Fruit fly (Drosophila melanogaster) whole organism, embryonic: ENCODE results near the gene CG13306.

Experiments used
- Aef1 ChIP-seq: fragments of 200-800 bp; sonication (Bioruptor generic); IDR thresholded peaks from 3 replicates; pipeline ENCODE4 v1.3.6; 2022; ENCODE audit warnings: missing biosample characterization, missing genetic modification characterization
- Blimp-1 ChIP-seq: fragments of 200-800 bp; sonication (Bioruptor generic); optimal IDR thresholded peaks from 3 replicates; lab custom pipeline; 2018; ENCODE audit warnings: missing biosample characterization, missing genetic modification characterization, mild to moderate bottlenecking, moderate library complexity, missing genetic modification reagents
- CG10147 ChIP-seq: fragments of 200-800 bp; sonication (Bioruptor generic); optimal IDR thresholded peaks from 2 replicates; lab custom pipeline; 2019; ENCODE audit warnings: missing biosample characterization, mild to moderate bottlenecking, missing genetic modification characterization, moderate library complexity
- CG10267 ChIP-seq: fragments of 200-800 bp; sonication (Bioruptor generic); optimal IDR thresholded peaks from 2 replicates; lab custom pipeline; 2018; ENCODE audit warnings: missing biosample characterization, mild to moderate bottlenecking, missing genetic modification characterization, moderate library complexity
- CG12155 ChIP-seq: fragments of 200-800 bp; sonication (Bioruptor generic); optimal IDR thresholded peaks from 3 replicates; lab custom pipeline; 2016; ENCODE audit warnings: missing biosample characterization, missing genetic modification characterization
- CG12942 ChIP-seq: fragments of 200-800 bp; sonication (Bioruptor generic); optimal IDR thresholded peaks from 3 replicates; lab custom pipeline; 2016; ENCODE audit warnings: missing biosample characterization, missing genetic modification characterization
- CG13424 ChIP-seq: fragments of 200-800 bp; sonication (Bioruptor generic); optimal IDR thresholded peaks from 2 replicates; lab custom pipeline; 2019; ENCODE audit warnings: missing biosample characterization, mild to moderate bottlenecking, missing genetic modification characterization, moderate library complexity
- CG14441 ChIP-seq: fragments of 200-800 bp; sonication (Bioruptor generic); IDR thresholded peaks from 2 replicates; pipeline ENCODE4 v1.3.6; 2022; ENCODE audit warnings: missing biosample characterization, missing genetic modification characterization
- CG17568 ChIP-seq: fragments of 200-800 bp; sonication (Bioruptor generic); optimal IDR thresholded peaks from 2 replicates; lab custom pipeline; 2018; ENCODE audit warnings: missing biosample characterization, mild to moderate bottlenecking, missing genetic modification characterization, moderate library complexity
- CG18262 ChIP-seq: fragments of 200-800 bp; optimal IDR thresholded peaks from 3 replicates; lab custom pipeline; 2019; ENCODE audit warnings: missing biosample characterization, mild to moderate bottlenecking, missing genetic modification characterization, moderate library complexity
- CG18599 ChIP-seq: fragments of 200-800 bp; sonication (Bioruptor generic); optimal IDR thresholded peaks from 3 replicates; lab custom pipeline; 2017; ENCODE audit warnings: missing biosample characterization, missing genetic modification characterization, mild to moderate bottlenecking, moderate library complexity, missing genetic modification reagents
- CG30431 ChIP-seq: fragments of 200-800 bp; sonication (Bioruptor generic); optimal IDR thresholded peaks from 2 replicates; lab custom pipeline; 2017; ENCODE audit warnings: missing biosample characterization, missing genetic modification characterization
- CG31224 ChIP-seq: fragments of 200-800 bp; sonication (Bioruptor generic); IDR thresholded peaks from 2 replicates; pipeline ENCODE4 v1.3.6; 2022; ENCODE audit warnings: missing biosample characterization, missing genetic modification characterization
- CG3847 ChIP-seq: fragments of 200-800 bp; sonication (Bioruptor generic); IDR thresholded peaks from 2 replicates; pipeline ENCODE4 v1.3.6; 2022; ENCODE audit warnings: missing biosample characterization, missing genetic modification characterization
- CG3995 ChIP-seq: fragments of 200-800 bp; sonication (Bioruptor generic); optimal IDR thresholded peaks from 3 replicates; lab custom pipeline; 2016; ENCODE audit warnings: missing biosample characterization, missing genetic modification characterization
- CG4730 ChIP-seq: fragments of 200-800 bp; sonication (Bioruptor generic); IDR thresholded peaks from 2 replicates; pipeline ENCODE4 v1.3.6; 2022; ENCODE audit warnings: missing biosample characterization, missing genetic modification characterization
- CG5180 ChIP-seq: fragments of 200-800 bp; sonication (Bioruptor generic); optimal IDR thresholded peaks from 3 replicates; lab custom pipeline; 2017; ENCODE audit warnings: missing biosample characterization, missing genetic modification characterization, mild to moderate bottlenecking, moderate library complexity, missing genetic modification reagents
- CG7357 ChIP-seq: fragments of 200-800 bp; sonication (Bioruptor generic); IDR thresholded peaks from 3 replicates; pipeline ENCODE4 v1.3.6; 2022; ENCODE audit warnings: missing biosample characterization, missing genetic modification characterization
- CG7786 ChIP-seq: fragments of 200-800 bp; sonication (Bioruptor generic); optimal IDR thresholded peaks from 2 replicates; lab custom pipeline; 2016; ENCODE audit warnings: missing biosample characterization, missing genetic modification characterization
- CG9932 ChIP-seq: fragments of 200-800 bp; sonication (Bioruptor generic); IDR thresholded peaks from 2 replicates; pipeline ENCODE4 v1.3.6; 2022; ENCODE audit warnings: missing biosample characterization, missing genetic modification characterization
- Chrac-16 ChIP-seq: fragments of 200-800 bp; sonication (Bioruptor generic); optimal IDR thresholded peaks from 3 replicates; lab custom pipeline; 2016; ENCODE audit warnings: missing biosample characterization, missing genetic modification characterization
- D19B ChIP-seq: fragments of 200-800 bp; sonication (Bioruptor generic); optimal IDR thresholded peaks from 2 replicates; lab custom pipeline; 2017; ENCODE audit warnings: missing biosample characterization, mild to moderate bottlenecking, missing genetic modification characterization
- Elba2 ChIP-seq: fragments of 200-800 bp; sonication (Bioruptor generic); optimal IDR thresholded peaks from 3 replicates; lab custom pipeline; 2016; ENCODE audit warnings: missing biosample characterization, missing genetic modification characterization
- H2.0 ChIP-seq: fragments of 200-800 bp; sonication (Bioruptor generic); IDR thresholded peaks from 2 replicates; pipeline ENCODE4 v1.3.6; 2022; ENCODE audit warnings: missing biosample characterization, missing genetic modification characterization
- HLH4C ChIP-seq: fragments of 200-800 bp; sonication (Bioruptor generic); IDR thresholded peaks from 3 replicates; pipeline ENCODE4 v1.3.6; 2022; ENCODE audit warnings: missing biosample characterization, missing genetic modification characterization; ENCODE audit not compliant: partially characterized antibody
- Hey ChIP-seq: fragments of 200-800 bp; sonication (Bioruptor generic); optimal IDR thresholded peaks from 3 replicates; lab custom pipeline; 2018; ENCODE audit warnings: missing biosample characterization, mild to moderate bottlenecking, missing genetic modification characterization
- Hmr ChIP-seq: fragments of 200-800 bp; sonication (Bioruptor generic); optimal IDR thresholded peaks from 3 replicates; lab custom pipeline; 2017; ENCODE audit warnings: mild to moderate bottlenecking, missing biosample characterization, missing genetic modification reagents, missing genetic modification characterization
- Hr3 ChIP-seq: fragments of 200-800 bp; sonication (Bioruptor generic); optimal IDR thresholded peaks from 3 replicates; lab custom pipeline; 2016; ENCODE audit warnings: missing biosample characterization, missing genetic modification characterization
- Mad ChIP-seq: fragments of 200-800 bp; sonication (Bioruptor generic); optimal IDR thresholded peaks from 2 replicates; lab custom pipeline; 2016; ENCODE audit warnings: missing biosample characterization, missing genetic modification characterization
- NK7.1 ChIP-seq: fragments of 200-800 bp; sonication (Bioruptor generic); optimal IDR thresholded peaks from 3 replicates; lab custom pipeline; 2016; ENCODE audit warnings: missing biosample characterization, missing genetic modification characterization
- Nf-YB ChIP-seq: fragments of 200-800 bp; sonication (Bioruptor generic); optimal IDR thresholded peaks from 3 replicates; lab custom pipeline; 2019; ENCODE audit warnings: missing biosample characterization, mild to moderate bottlenecking, missing genetic modification characterization, moderate library complexity
- Oli ChIP-seq: fragments of 200-800 bp; sonication (Bioruptor generic); optimal IDR thresholded peaks from 2 replicates; lab custom pipeline; 2018; ENCODE audit warnings: missing biosample characterization, mild to moderate bottlenecking, missing genetic modification characterization, moderate library complexity
- Usf ChIP-seq: fragments of 200-800 bp; sonication (Bioruptor generic); optimal IDR thresholded peaks from 2 replicates; lab custom pipeline; 2017; ENCODE audit warnings: missing genotype, missing biosample characterization, missing genetic modification characterization
- Vsx1 ChIP-seq: fragments of 200-800 bp; sonication (Bioruptor generic); optimal IDR thresholded peaks from 2 replicates; lab custom pipeline; 2017; ENCODE audit warnings: missing biosample characterization, mild to moderate bottlenecking, missing genetic modification characterization, missing genetic modification reagents
- YL-1 ChIP-seq: fragments of 200-800 bp; sonication (Bioruptor generic); optimal IDR thresholded peaks from 3 replicates; lab custom pipeline; 2017; ENCODE audit warnings: missing biosample characterization, mild to moderate bottlenecking, missing genetic modification characterization
- dpn ChIP-seq, 2 experiments: fragments of 200-800 bp; sonication (Bioruptor generic); optimal IDR thresholded peaks; 3 replicates each; lab custom pipeline; 2016; ENCODE audit warnings: missing biosample characterization in 2 of 2, missing genetic modification characterization in 2 of 2
- esg ChIP-seq: fragments of 200-800 bp; sonication (Bioruptor generic); conservative IDR thresholded peaks from 2 replicates; pipeline ENCODE4 v1.3.6; 2022; ENCODE audit warnings: missing biosample characterization, missing genetic modification characterization
- ewg ChIP-seq: fragments of 200-800 bp; sonication (Bioruptor generic); optimal IDR thresholded peaks from 3 replicates; lab custom pipeline; 2017; ENCODE audit warnings: mild to moderate bottlenecking, missing biosample characterization, missing genetic modification reagents, missing genetic modification characterization
- ftz-f1 ChIP-seq: fragments of 200-800 bp; sonication (Bioruptor generic); optimal IDR thresholded peaks from 2 replicates; lab custom pipeline; 2016; ENCODE audit warnings: missing biosample characterization, missing genetic modification characterization
- kah ChIP-seq: fragments of 200-800 bp; sonication (Bioruptor generic); optimal IDR thresholded peaks from 2 replicates; lab custom pipeline; 2018; ENCODE audit warnings: missing biosample characterization, mild to moderate bottlenecking, missing genetic modification characterization
- nau ChIP-seq: fragments of 200-800 bp; sonication (Bioruptor generic); optimal IDR thresholded peaks from 3 replicates; lab custom pipeline; 2017; ENCODE audit warnings: missing biosample characterization, mild to moderate bottlenecking, missing genetic modification characterization, missing genetic modification reagents
- nmo ChIP-seq: fragments of 200-800 bp; sonication (Bioruptor generic); optimal IDR thresholded peaks from 2 replicates; lab custom pipeline; 2018; ENCODE audit warnings: missing biosample characterization, mild to moderate bottlenecking, missing genetic modification characterization, moderate library complexity
- pho ChIP-seq: fragments of 200-800 bp; sonication (Bioruptor generic); optimal IDR thresholded peaks from 2 replicates; lab custom pipeline; 2016; ENCODE audit warnings: missing biosample characterization, missing genetic modification characterization
- pnt ChIP-seq: fragments of 200-800 bp; sonication (Bioruptor generic); optimal IDR thresholded peaks from 3 replicates; lab custom pipeline; 2016; ENCODE audit warnings: missing biosample characterization, missing genetic modification characterization
- sens ChIP-seq: fragments of 200-800 bp; sonication (Bioruptor generic); peaks from one replicate; lab custom pipeline; 2016; ENCODE audit warnings: missing biosample characterization, missing genetic modification characterization
- so ChIP-seq: fragments of 200-800 bp; sonication (Bioruptor generic); IDR thresholded peaks from 3 replicates; pipeline ENCODE4 v1.3.6; 2022; ENCODE audit warnings: missing biosample characterization, missing genetic modification characterization
- tgo ChIP-seq: fragments of 200-800 bp; sonication (Bioruptor generic); IDR thresholded peaks from 3 replicates; pipeline ENCODE4 v1.3.6; 2022; ENCODE audit warnings: missing biosample characterization, missing genetic modification characterization
- trh ChIP-seq: fragments of 200-800 bp; sonication (Bioruptor generic); optimal IDR thresholded peaks from 2 replicates; lab custom pipeline; 2016; ENCODE audit warnings: missing biosample characterization, missing genetic modification characterization
- unpg ChIP-seq: fragments of 200-800 bp; sonication (Bioruptor generic); optimal IDR thresholded peaks from 3 replicates; lab custom pipeline; 2018; ENCODE audit warnings: missing biosample characterization, mild to moderate bottlenecking, missing genetic modification characterization, moderate library complexity
- vnd ChIP-seq: fragments of 200-800 bp; sonication (Bioruptor generic); IDR thresholded peaks from 3 replicates; pipeline ENCODE4 v1.3.6; 2022; ENCODE audit warnings: missing biosample characterization, missing genetic modification characterization; ENCODE audit not compliant: partially characterized antibody

CG13306 gene

DNA sequence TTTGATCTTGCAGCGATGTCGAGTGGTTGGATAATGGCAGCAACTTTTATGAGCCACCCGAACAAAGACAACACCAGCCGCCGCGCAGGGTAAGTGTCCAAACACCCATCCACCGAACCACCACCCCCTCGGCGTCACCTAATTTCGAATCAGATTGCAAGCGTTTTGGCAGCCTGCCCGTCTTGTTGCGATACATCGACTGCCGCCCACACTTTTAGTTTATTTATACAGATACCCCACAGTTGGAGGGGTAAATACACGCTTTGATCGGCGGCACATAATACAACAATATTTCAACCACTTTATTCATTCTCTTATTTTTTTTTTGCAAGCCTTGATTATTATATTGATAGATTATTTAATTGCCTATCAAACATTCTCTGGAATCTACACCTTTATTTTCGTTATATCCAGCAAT, 13.5 kb upstream of the CG13306 start (continued):
- no peak for TF ChIP-seq kah (GFP tag; lab: Kevin White, UChicago)
- TF ChIP-seq sens, result peak; percentile 85
- no peak for TF ChIP-seq Elba2 (GFP tag; lab: Kevin White, UChicago)
- TF ChIP-seq NK7.1 (GFP tag; lab: Kevin White, UChicago), result no peak
- peak; percentile 42 for TF ChIP-seq Hmr (GFP tag; lab: Kevin White, UChicago)
- peak; percentile 17 for TF ChIP-seq Hr3 (GFP tag; lab: Kevin White, UChicago)
- peak; percentile 49 for TF ChIP-seq CG12155 (GFP tag; lab: Kevin White, UChicago)
- TF ChIP-seq YL-1, result no peak
- peak; percentile 32 for TF ChIP-seq Blimp-1 (GFP tag; lab: Kevin White, UChicago)
- no peak for TF ChIP-seq CG30431 (GFP tag; lab: Kevin White, UChicago)
- TF ChIP-seq CG3847 (GFP tag; lab: Robert Waterston, UW), result peak; percentile 51; the same call in 1 of the 2 replicates
- TF ChIP-seq CG10147 (GFP tag; lab: Kevin White, UChicago), result no peak
- peak; percentile 48 for TF ChIP-seq nmo
- no peak for TF ChIP-seq trh
- TF ChIP-seq Chrac-16, result peak; percentile 14
- peak; percentile 47 for TF ChIP-seq esg (GFP tag; lab: Robert Waterston, UW)
- TF ChIP-seq Aef1 (GFP tag; lab: Robert Waterston, UW), result peak; percentile 43; the same call in 2 of the 3 replicates
- TF ChIP-seq CG13424, result peak; percentile 49
- peak in 1 of 2 experiments; percentile 53 for TF ChIP-seq dpn (GFP tag; optimal IDR thresholded peaks at IDR 0.05; lab: Kevin White, UChicago)
- peak; percentile 33 for TF ChIP-seq ewg
- no peak for TF ChIP-seq Usf (GFP tag; lab: Kevin White, UChicago)
- TF ChIP-seq CG18599 (GFP tag; lab: Kevin White, UChicago), result peak; percentile 27
- TF ChIP-seq CG9932, result peak; percentile 64
- TF ChIP-seq CG7786 (GFP tag; lab: Kevin White, UChicago), result peak; percentile 10
- TF ChIP-seq ftz-f1, result no peak
- peak; percentile 45 for TF ChIP-seq unpg (GFP tag; lab: Kevin White, UChicago)
- TF ChIP-seq tgo, result peak; percentile 36; the same call in 1 of the 3 replicates
- TF ChIP-seq CG17568, result peak; percentile 14
- peak; percentile 64 for TF ChIP-seq so (GFP tag; lab: Robert Waterston, UW)
- no peak for TF ChIP-seq Mad (GFP tag; lab: Kevin White, UChicago)
- no peak for TF ChIP-seq CG5180
- TF ChIP-seq CG3995, result no peak
- TF ChIP-seq CG10267 (tag; lab: Kevin White, UChicago), result no peak
- TF ChIP-seq Vsx1 (GFP tag; lab: Kevin White, UChicago), result no peak
- TF ChIP-seq pho (GFP tag; lab: Kevin White, UChicago), result peak; percentile 32
- TF ChIP-seq vnd, result peak; percentile 64; the same call in 2 of the 3 replicates
- peak; percentile 74 for TF ChIP-seq CG14441 (GFP tag; lab: Robert Waterston, UW)
- TF ChIP-seq CG7357 (GFP tag; lab: Robert Waterston, UW), result no peak
- TF ChIP-seq Hey, result peak; percentile 61
- TF ChIP-seq CG31224, result no peak
- TF ChIP-seq HLH4C, result 0 out of 3 replicates have a peak, but pooled peaks have one; percentile 37
- TF ChIP-seq Nf-YB, result no peak
- TF ChIP-seq CG12942 (GFP tag; lab: Kevin White, UChicago), result no peak
- TF ChIP-seq nau (GFP tag; lab: Kevin White, UChicago), result no peak
- peak; percentile 21; the same call in 1 of the 2 replicates for TF ChIP-seq CG4730 (GFP tag; lab: Robert Waterston, UW)
- no peak for TF ChIP-seq pnt (GFP tag; lab: Kevin White, UChicago)
- peak; percentile 32 for TF ChIP-seq Oli (tag; lab: Kevin White, UChicago)
- TF ChIP-seq CG18262 (tag; lab: Kevin White, UChicago), result peak; percentile 1
- TF ChIP-seq D19B (GFP tag; lab: Kevin White, UChicago), result peak; percentile 70
- peak; percentile 62 for TF ChIP-seq H2.0
